Fruit fly (Drosophila melanogaster): ENCODE measurements around the gene MED30.

DNA sequence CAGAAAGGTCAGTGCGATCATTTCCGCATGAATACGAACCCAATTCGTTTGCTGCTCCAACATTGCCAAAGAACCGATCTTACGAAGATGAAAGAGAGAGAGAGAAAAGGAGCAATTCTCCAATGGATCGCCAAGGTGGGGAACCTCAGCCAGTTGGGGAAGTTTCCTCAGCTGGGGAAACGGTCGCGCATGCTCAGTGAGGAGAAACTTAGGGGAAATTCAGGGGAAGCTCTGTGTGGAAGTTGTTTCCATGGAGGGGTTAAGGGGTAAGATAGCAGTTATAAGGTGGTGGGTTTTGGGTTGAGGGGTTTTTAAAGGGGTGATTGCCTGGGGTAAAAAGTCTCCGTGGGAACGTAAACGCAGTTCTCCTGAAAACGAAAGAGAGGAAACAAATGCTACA is 19.4 kb upstream of the MED30 start:
- TF ChIP-seq Dfd (GFP tag; optimal IDR thresholded peaks at IDR 0.05) (no peak), h (GFP tag; optimal IDR thresholded peaks at IDR 0.05) (no peak), Hr78 (GFP tag; optimal IDR thresholded peaks at IDR 0.05) (no peak), sv (GFP tag; optimal IDR thresholded peaks at IDR 0.05) (no peak), tai (GFP tag; optimal IDR thresholded peaks at IDR 0.05) (no peak), foxo (GFP tag; optimal IDR thresholded peaks at IDR 0.05) (no peak)
